Worm (Caenorhabditis elegans): Measurements from ENCODE around the gene kcmf-1.

ce11 chrIII:7855468-7855867 lies 26.3 kb downstream of the kcmf-1 start:
- TF ChIP-seq snpc-4 (tag; optimal IDR thresholded peaks at IDR 0.05) (no peak), hpl-2 (GFP tag; optimal IDR thresholded peaks at IDR 0.05) (no peak), mdl-1 (tag; optimal IDR thresholded peaks at IDR 0.05) (no peak), fkh-10 (GFP tag; optimal IDR thresholded peaks at IDR 0.05) (no peak), nhr-90 (tag; optimal IDR thresholded peaks at IDR 0.05; ENCODE audit: poor library complexity) (no peak), isw-1 (GFP tag; IDR thresholded peaks at IDR 0.05) (no peak), skn-1 (tag; optimal IDR thresholded peaks at IDR 0.05) (no peak), nhr-11 (tag; optimal IDR thresholded peaks at IDR 0.05) (no peak), dsc-1 (tag; optimal IDR thresholded peaks at IDR 0.05) (no peak), jun-1 (tag; optimal IDR thresholded peaks at IDR 0.05) (no peak), ztf-11 (tag; optimal IDR thresholded peaks at IDR 0.05) (no peak), ama-1 (optimal IDR thresholded peaks at IDR 0.05) (no peak), unc-130 (tag; optimal IDR thresholded peaks at IDR 0.05) (no peak), ztf-4 (tag; optimal IDR thresholded peaks at IDR 0.05) (no peak)
